Fruit fly (Drosophila melanogaster) whole organism, embryonic: Measurements from ENCODE around the gene kibra.

Experiments
- ATbp ChIP-seq: fragments of 200-800 bp; sonication (Bioruptor generic); optimal IDR thresholded peaks from 2 replicates; lab custom pipeline; 2017; ENCODE audit warnings: missing biosample characterization, mild to moderate bottlenecking, missing genetic modification characterization, missing genetic modification reagents
- Atf6 ChIP-seq: fragments of 200-800 bp; sonication (Bioruptor generic); IDR thresholded peaks from 2 replicates; pipeline ENCODE4 v1.3.6; 2022; ENCODE audit warnings: missing biosample characterization, missing genetic modification characterization
- CG10366 ChIP-seq: fragments of 200-800 bp; sonication (Bioruptor generic); IDR thresholded peaks from 2 replicates; pipeline ENCODE4 v1.3.6; 2022; ENCODE audit warnings: missing biosample characterization, missing genetic modification characterization
- CG12071 ChIP-seq: fragments of 200-800 bp; sonication (Bioruptor generic); optimal IDR thresholded peaks from 3 replicates; lab custom pipeline; 2018; ENCODE audit warnings: missing biosample characterization, mild to moderate bottlenecking, missing genetic modification characterization
- CG12299 ChIP-seq: fragments of 200-800 bp; sonication (Bioruptor generic); optimal IDR thresholded peaks from 2 replicates; lab custom pipeline; 2018; ENCODE audit warnings: missing biosample characterization, mild to moderate bottlenecking, missing genetic modification characterization
- CG1233 ChIP-seq: fragments of 200-800 bp; sonication (Bioruptor generic); optimal IDR thresholded peaks from 4 replicates; lab custom pipeline; 2018; ENCODE audit warnings: missing biosample characterization, mild to moderate bottlenecking, missing genetic modification characterization
- CG15011 ChIP-seq: fragments of 200-800 bp; sonication (Bioruptor generic); optimal IDR thresholded peaks from 3 replicates; lab custom pipeline; 2018; ENCODE audit warnings: missing biosample characterization, mild to moderate bottlenecking, missing genetic modification characterization
- CG15073 ChIP-seq: fragments of 200-800 bp; sonication (Bioruptor generic); optimal IDR thresholded peaks from 2 replicates; lab custom pipeline; 2016; ENCODE audit warnings: missing biosample characterization, missing genetic modification characterization
- CG15696 ChIP-seq: fragments of 200-800 bp; sonication (Bioruptor generic); optimal IDR thresholded peaks from 2 replicates; lab custom pipeline; 2019; ENCODE audit warnings: missing biosample characterization, mild to moderate bottlenecking, missing genetic modification characterization, moderate library complexity
- CG1792 ChIP-seq: fragments of 200-800 bp; sonication (Bioruptor generic); optimal IDR thresholded peaks from 2 replicates; lab custom pipeline; 2016; ENCODE audit warnings: missing biosample characterization, missing genetic modification characterization
- CG3163 ChIP-seq: fragments of 200-800 bp; sonication (Bioruptor generic); optimal IDR thresholded peaks from 3 replicates; lab custom pipeline; 2016; ENCODE audit warnings: missing biosample characterization, missing genetic modification characterization
- CG3847 ChIP-seq: fragments of 200-800 bp; sonication (Bioruptor generic); IDR thresholded peaks from 2 replicates; pipeline ENCODE4 v1.3.6; 2022; ENCODE audit warnings: missing biosample characterization, missing genetic modification characterization
- CG4424 ChIP-seq: fragments of 200-800 bp; sonication (Bioruptor generic); optimal IDR thresholded peaks from 3 replicates; lab custom pipeline; 2016; ENCODE audit warnings: missing biosample characterization, missing genetic modification characterization
- CG6272 ChIP-seq: fragments of 200-800 bp; sonication (Bioruptor generic); IDR thresholded peaks from 2 replicates; pipeline ENCODE4 v1.3.6; 2022; ENCODE audit warnings: missing biosample characterization, missing genetic modification characterization
- CG6683 ChIP-seq: fragments of 200-800 bp; sonication (Bioruptor generic); optimal IDR thresholded peaks from 2 replicates; lab custom pipeline; 2017; ENCODE audit warnings: missing biosample characterization, mild to moderate bottlenecking, missing genetic modification characterization, missing genetic modification reagents
- CG6765 ChIP-seq: fragments of 200-800 bp; sonication (Bioruptor generic); optimal IDR thresholded peaks from 3 replicates; lab custom pipeline; 2017; ENCODE audit warnings: missing biosample characterization, mild to moderate bottlenecking, missing genetic modification characterization
- CG6854 ChIP-seq: fragments of 200-800 bp; sonication (Bioruptor generic); optimal IDR thresholded peaks from 3 replicates; lab custom pipeline; 2017; ENCODE audit warnings: missing biosample characterization, mild to moderate bottlenecking, missing genetic modification characterization
- CG8924 ChIP-seq: fragments of 200-800 bp; optimal IDR thresholded peaks from 3 replicates; lab custom pipeline; 2019; ENCODE audit warnings: missing biosample characterization, mild to moderate bottlenecking, missing genetic modification characterization, moderate library complexity
- D19B ChIP-seq: fragments of 200-800 bp; sonication (Bioruptor generic); optimal IDR thresholded peaks from 2 replicates; lab custom pipeline; 2017; ENCODE audit warnings: missing biosample characterization, mild to moderate bottlenecking, missing genetic modification characterization
- GATAe ChIP-seq: fragments of 200-800 bp; sonication (Bioruptor generic); conservative IDR thresholded peaks from 2 replicates; pipeline ENCODE4 v1.3.6; 2022; ENCODE audit warnings: missing biosample characterization, missing genetic modification characterization
- Gug ChIP-seq: fragments of 200-800 bp; sonication (Bioruptor generic); IDR thresholded peaks from 4 replicates; pipeline ENCODE4 v1.3.6; 2022; ENCODE audit warnings: missing biosample characterization, missing genetic modification characterization
- H2.0 ChIP-seq: fragments of 200-800 bp; sonication (Bioruptor generic); IDR thresholded peaks from 2 replicates; pipeline ENCODE4 v1.3.6; 2022; ENCODE audit warnings: missing biosample characterization, missing genetic modification characterization
- HHEX ChIP-seq: fragments of 200-800 bp; sonication (Bioruptor generic); optimal IDR thresholded peaks from 3 replicates; lab custom pipeline; 2017; ENCODE audit warnings: missing biosample characterization, mild to moderate bottlenecking, missing genetic modification characterization, missing genetic modification reagents
- HLH3B ChIP-seq: fragments of 200-800 bp; sonication (Bioruptor generic); IDR thresholded peaks from 2 replicates; pipeline ENCODE4 v1.3.6; 2022; ENCODE audit warnings: missing biosample characterization, missing genetic modification characterization
- Hr51 ChIP-seq, 2 experiments: fragments of 200-800 bp; sonication (Bioruptor generic); optimal IDR thresholded peaks; 2 replicates in 1 of 2; 3 replicates in 1 of 2; lab custom pipeline; 2016 to 2018; ENCODE audit warnings: missing biosample characterization in 2 of 2, missing genetic modification characterization in 2 of 2, mild to moderate bottlenecking in 1 of 2, moderate library complexity in 1 of 2
- Hr78 ChIP-seq, 2 experiments: fragments of 200-800 bp in 1 of 2; fragments of >200 bp in 1 of 2; sonication (Bioruptor generic) in 1 of 2; optimal IDR thresholded peaks; 2 replicates each; lab custom pipeline; 2017 to 2019; ENCODE audit warnings: missing biosample characterization in 2 of 2, missing genetic modification characterization in 2 of 2, mild to moderate bottlenecking in 1 of 2, moderate library complexity in 1 of 2
- Meics ChIP-seq: fragments of 200-800 bp; sonication (Bioruptor generic); optimal IDR thresholded peaks from 2 replicates; lab custom pipeline; 2017; ENCODE audit warnings: missing biosample characterization, mild to moderate bottlenecking, missing genetic modification characterization
- Six4 ChIP-seq: fragments of 200-800 bp; sonication (Bioruptor generic); optimal IDR thresholded peaks from 2 replicates; lab custom pipeline; 2016; ENCODE audit warnings: missing biosample characterization, missing genetic modification characterization
- Sox102F ChIP-seq: fragments of 200-800 bp; sonication (Bioruptor generic); optimal IDR thresholded peaks from 2 replicates; lab custom pipeline; 2018; ENCODE audit warnings: missing biosample characterization, mild to moderate bottlenecking, missing genetic modification characterization, moderate library complexity
- Ssrp ChIP-seq: fragments of 200-800 bp; sonication (Bioruptor generic); optimal IDR thresholded peaks from 2 replicates; lab custom pipeline; 2018; ENCODE audit warnings: missing biosample characterization, mild to moderate bottlenecking, missing genetic modification characterization, moderate library complexity
- YL-1 ChIP-seq: fragments of 200-800 bp; sonication (Bioruptor generic); optimal IDR thresholded peaks from 3 replicates; lab custom pipeline; 2017; ENCODE audit warnings: missing biosample characterization, mild to moderate bottlenecking, missing genetic modification characterization
- cwo ChIP-seq: fragments of 200-800 bp; sonication (Bioruptor generic); optimal IDR thresholded peaks from 3 replicates; lab custom pipeline; 2017; ENCODE audit warnings: missing biosample characterization, missing genetic modification characterization, mild to moderate bottlenecking, moderate library complexity, missing genetic modification reagents
- ewg ChIP-seq: fragments of 200-800 bp; sonication (Bioruptor generic); optimal IDR thresholded peaks from 3 replicates; lab custom pipeline; 2017; ENCODE audit warnings: mild to moderate bottlenecking, missing biosample characterization, missing genetic modification reagents, missing genetic modification characterization
- fd96Cb ChIP-seq: fragments of 200-800 bp; sonication (Bioruptor generic); optimal IDR thresholded peaks from 2 replicates; lab custom pipeline; 2018; ENCODE audit warnings: missing biosample characterization, mild to moderate bottlenecking, missing genetic modification characterization, moderate library complexity
- gcm2 ChIP-seq: fragments of 200-800 bp; sonication (Bioruptor generic); optimal IDR thresholded peaks from 2 replicates; lab custom pipeline; 2016; ENCODE audit warnings: missing biosample characterization, missing genetic modification characterization
- gt ChIP-seq: fragments of 200-800 bp; sonication (Bioruptor generic); IDR thresholded peaks from 2 replicates; pipeline ENCODE4 v1.3.6; 2022; ENCODE audit warnings: missing biosample characterization, missing genetic modification characterization
- knrl ChIP-seq: fragments of 200-800 bp; sonication (Bioruptor generic); IDR thresholded peaks from 3 replicates; pipeline ENCODE4 v1.3.6; 2022; ENCODE audit warnings: missing biosample characterization, missing genetic modification characterization; ENCODE audit not compliant: partially characterized antibody
- lbe ChIP-seq: fragments of 200-800 bp; sonication (Bioruptor generic); optimal IDR thresholded peaks from 2 replicates; lab custom pipeline; 2016; ENCODE audit warnings: missing biosample characterization, mild to moderate bottlenecking, missing genetic modification characterization
- lmd ChIP-seq: fragments of 200-800 bp; sonication (Bioruptor generic); IDR thresholded peaks from 2 replicates; pipeline ENCODE4 v1.3.6; 2022; ENCODE audit warnings: missing biosample characterization, missing genetic modification characterization
- maf-S ChIP-seq: fragments of 200-800 bp; sonication (Bioruptor generic); optimal IDR thresholded peaks from 2 replicates; lab custom pipeline; 2016; ENCODE audit warnings: missing biosample characterization, missing genetic modification characterization
- peb ChIP-seq: fragments of 200-800 bp; sonication (Bioruptor generic); IDR thresholded peaks from 2 replicates; pipeline ENCODE4 v1.3.6; 2022; ENCODE audit warnings: missing biosample characterization, missing genetic modification characterization
- pfk ChIP-seq: fragments of 200-800 bp; sonication (Bioruptor generic); optimal IDR thresholded peaks from 2 replicates; lab custom pipeline; 2018; ENCODE audit warnings: missing biosample characterization, mild to moderate bottlenecking, missing genetic modification characterization, moderate library complexity
- pho ChIP-seq: fragments of 200-800 bp; sonication (Bioruptor generic); optimal IDR thresholded peaks from 2 replicates; lab custom pipeline; 2016; ENCODE audit warnings: missing biosample characterization, missing genetic modification characterization
- prd ChIP-seq, 3 experiments: fragments of >200 bp in 2 of 3; fragments of 200-800 bp in 1 of 3; sonication (Bioruptor generic) in 1 of 3; optimal IDR thresholded peaks in 2 of 3; IDR thresholded peaks in 1 of 3; 2 replicates in 2 of 3; 3 replicates in 1 of 3; pipeline versions ENCODE4 v1.3.6 to Lab custom; 2017 to 2022; ENCODE audit warnings: missing biosample characterization in 1 of 3, missing genetic modification characterization in 1 of 3
- pum ChIP-seq: fragments of 200-800 bp; sonication (Bioruptor generic); optimal IDR thresholded peaks from 2 replicates; lab custom pipeline; 2016; ENCODE audit warnings: missing biosample characterization, missing genetic modification characterization
- ranshi ChIP-seq: fragments of 200-800 bp; sonication (Bioruptor generic); IDR thresholded peaks from 2 replicates; pipeline ENCODE4 v1.3.6; 2022; ENCODE audit warnings: missing biosample characterization, missing genetic modification characterization
- sens-2 ChIP-seq: fragments of 200-800 bp; sonication (Bioruptor generic); IDR thresholded peaks from 2 replicates; pipeline ENCODE4 v1.3.6; 2022; ENCODE audit warnings: missing biosample characterization, missing genetic modification characterization
- wdn ChIP-seq: fragments of 200-800 bp; sonication (Bioruptor generic); IDR thresholded peaks from 2 replicates; pipeline ENCODE4 v1.3.6; 2022; ENCODE audit warnings: missing biosample characterization, missing genetic modification characterization
- zfh2 ChIP-seq: fragments of 200-800 bp; sonication (Bioruptor generic); optimal IDR thresholded peaks from 2 replicates; lab custom pipeline; 2016; ENCODE audit warnings: missing biosample characterization, missing genetic modification characterization

Gene kibra

dm6 chr3R:14754806-14755488 is 30.9 kb upstream of the kibra start (continued):
- TF ChIP-seq ewg (GFP tag; lab: Kevin White, UChicago), result no peak
- TF ChIP-seq knrl, result no peak
- TF ChIP-seq cwo (GFP tag; lab: Kevin White, UChicago), result peak; percentile 58
- TF ChIP-seq gt, result no peak
- no peak for TF ChIP-seq sens-2 (GFP tag; lab: Robert Waterston, UW)
- TF ChIP-seq fd96Cb (tag; lab: Kevin White, UChicago), result peak; percentile 40
- no peak for TF ChIP-seq CG6854 (GFP tag; lab: Kevin White, UChicago)
- TF ChIP-seq gcm2 (GFP tag; lab: Kevin White, UChicago), result peak; percentile 1
- peak; percentile 1 for TF ChIP-seq ATbp
- TF ChIP-seq CG15696, result no peak
- TF ChIP-seq CG4424 (GFP tag; lab: Kevin White, UChicago), result peak; percentile 42
- no peak for TF ChIP-seq Hr78 (GFP tag; optimal IDR thresholded peaks at IDR 0.05; lab: Kevin White, UChicago)
- no peak for TF ChIP-seq CG15011 (GFP tag; lab: Kevin White, UChicago)
- no peak for TF ChIP-seq CG6272 (GFP tag; lab: Robert Waterston, UW)
- no peak for TF ChIP-seq prd (optimal IDR thresholded peaks at IDR 0.05; lab: Kevin White, UChicago)
- TF ChIP-seq prd (GFP tag; IDR thresholded peaks at IDR 0.05; lab: Robert Waterston, UW), result peak; percentile 24; the same call in 1 of the 3 replicates
- TF ChIP-seq CG1792, result no peak
- TF ChIP-seq pfk, result no peak
- 0 out of 4 replicates have a peak, but pooled peaks have one; percentile 9 for TF ChIP-seq Gug (GFP tag; lab: Robert Waterston, UW)
- 0 out of 2 replicates have a peak, but pooled peaks have one; percentile 51 for TF ChIP-seq ranshi (GFP tag; lab: Robert Waterston, UW)
- TF ChIP-seq CG12071 (GFP tag; lab: Kevin White, UChicago), result peak; percentile 3
- TF ChIP-seq CG6765 (GFP tag; lab: Kevin White, UChicago), result no peak
- TF ChIP-seq Atf6 (GFP tag; lab: Robert Waterston, UW), result peak; percentile 60; the same call in 1 of the 2 replicates
- no peak for TF ChIP-seq CG3163 (GFP tag; lab: Kevin White, UChicago)
- TF ChIP-seq Meics (GFP tag; lab: Kevin White, UChicago), result peak; percentile 50
- TF ChIP-seq CG8924 (tag; lab: Kevin White, UChicago), result peak; percentile 17
- TF ChIP-seq pho (GFP tag; lab: Kevin White, UChicago), result no peak
- TF ChIP-seq YL-1 (GFP tag; lab: Kevin White, UChicago), result no peak
- peak; percentile 10 for TF ChIP-seq Ssrp
- TF ChIP-seq CG12299 (tag; lab: Kevin White, UChicago), result no peak
- peak; percentile 6 for TF ChIP-seq HHEX (GFP tag; lab: Kevin White, UChicago)
- peak; percentile 88 for TF ChIP-seq D19B
- peak; percentile 49; the same call in 1 of the 2 replicates for TF ChIP-seq CG10366 (GFP tag; lab: Robert Waterston, UW)
- TF ChIP-seq CG1233, result no peak
- TF ChIP-seq HLH3B, result peak; percentile 45; the same call in 1 of the 2 replicates
- TF ChIP-seq pum (GFP tag; lab: Kevin White, UChicago), result no peak
- peak; percentile 33; the same call in 1 of the 2 replicates for TF ChIP-seq H2.0 (GFP tag; lab: Robert Waterston, UW)
- no peak for TF ChIP-seq lmd
- no peak for TF ChIP-seq CG15073 (GFP tag; lab: Kevin White, UChicago)
- peak in 1 of 2 experiments; percentile 47 for TF ChIP-seq Hr51 (GFP tag; optimal IDR thresholded peaks at IDR 0.05; lab: Kevin White, UChicago)
- no peak for TF ChIP-seq peb
- no peak for TF ChIP-seq CG3847 (GFP tag; lab: Robert Waterston, UW)
- TF ChIP-seq CG6683 (GFP tag; lab: Kevin White, UChicago), result peak; percentile 10
- TF ChIP-seq zfh2 (GFP tag; lab: Kevin White, UChicago), result no peak
- TF ChIP-seq Six4 (GFP tag; lab: Kevin White, UChicago), result peak; percentile 6
- TF ChIP-seq lbe (GFP tag; lab: Kevin White, UChicago), result peak; percentile 81
- no peak for TF ChIP-seq wdn (GFP tag; lab: Robert Waterston, UW)
- TF ChIP-seq maf-S (GFP tag; lab: Kevin White, UChicago), result no peak
- peak; percentile 47 for TF ChIP-seq Sox102F (GFP tag; lab: Kevin White, UChicago)
- no peak for TF ChIP-seq GATAe
